Fruit fly (Drosophila melanogaster): Measurements from ENCODE around the gene CG7632.

Gene CG7632

DNA sequence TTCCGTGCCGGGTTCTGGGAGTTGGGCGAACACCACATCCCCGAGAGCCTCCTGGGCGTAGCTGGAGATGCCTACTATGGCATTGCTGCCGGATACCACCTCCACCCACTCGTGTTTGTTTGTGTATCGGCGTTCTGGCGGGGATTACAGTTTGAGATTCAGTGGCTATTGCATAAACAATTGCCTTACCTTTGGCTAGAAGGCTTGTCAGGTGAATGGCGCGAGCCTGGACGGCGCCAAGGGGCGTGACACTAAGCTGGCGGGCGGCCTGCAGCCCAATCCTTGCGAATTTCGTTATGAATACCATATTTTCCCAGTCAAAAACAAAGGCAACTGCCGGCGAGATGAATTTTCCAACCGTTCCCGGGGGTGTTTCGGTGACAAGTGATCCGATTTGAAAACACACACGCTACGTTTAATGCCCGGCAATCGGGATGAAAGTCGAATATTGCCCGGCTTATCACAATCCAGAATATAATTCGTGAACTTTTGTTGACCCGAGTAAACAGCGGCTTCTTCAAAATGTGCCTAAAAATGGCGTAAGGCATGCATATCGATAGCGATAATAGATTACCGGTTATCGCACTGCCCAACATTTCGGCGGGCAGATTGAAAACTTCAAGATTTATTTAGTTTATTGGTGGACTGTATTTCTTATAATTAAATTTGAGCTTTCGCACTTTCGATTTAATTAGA lies 23.4 kb upstream of the CG7632 start, which contains the start of gene ppl (continued):
- TF ChIP-seq Drgx (GFP tag; IDR thresholded peaks at IDR 0.05) (no peak), Rfx (GFP tag; IDR thresholded peaks at IDR 0.05) (no peak), CG6654 (GFP tag; optimal IDR thresholded peaks at IDR 0.05) (peak; percentile 97), Rx (GFP tag; IDR thresholded peaks at IDR 0.05) (no peak), CG15696 (tag; optimal IDR thresholded peaks at IDR 0.05) (peak; percentile 36), sqz (GFP tag; optimal IDR thresholded peaks at IDR 0.05) (no peak), C15 (GFP tag; IDR thresholded peaks at IDR 0.05) (no peak), tll (GFP tag; optimal IDR thresholded peaks at IDR 0.05) (no peak), Nf-YB (GFP tag; optimal IDR thresholded peaks at IDR 0.05) (no peak), tin (GFP tag; optimal IDR thresholded peaks at IDR 0.05) (no peak), CG9609 (GFP tag; optimal IDR thresholded peaks at IDR 0.05) (no peak), CG7963 (GFP tag; IDR thresholded peaks at IDR 0.05; ENCODE audit: partially characterized antibody) (0 out of 3 replicates have a peak, but pooled peaks have one; percentile 30), knrl (GFP tag; IDR thresholded peaks at IDR 0.05; ENCODE audit: partially characterized antibody) (0 out of 3 replicates have a peak, but pooled peaks have one; percentile 21), Neu2 (GFP tag; optimal IDR thresholded peaks at IDR 0.05; ENCODE audit: borderline replicate concordance) (no peak), CG10147 (GFP tag; optimal IDR thresholded peaks at IDR 0.05) (peak; percentile 9), Mes4 (GFP tag; optimal IDR thresholded peaks at IDR 0.05) (no peak), Ravus (GFP tag; IDR thresholded peaks at IDR 0.05) (no peak), CG12219 (GFP tag; optimal IDR thresholded peaks at IDR 0.05) (no peak), sens (GFP tag) (peak; percentile 78), H15 (GFP tag; IDR thresholded peaks at IDR 0.05) (no peak), stc (GFP tag; IDR thresholded peaks at IDR 0.05) (no peak), CG17612 (GFP tag; IDR thresholded peaks at IDR 0.05) (no peak), Scr (GFP tag; IDR thresholded peaks at IDR 0.05; ENCODE audit: partially characterized antibody) (peak; percentile 46; the same call in 1 of the 2 replicates), Elba2 (GFP tag; optimal IDR thresholded peaks at IDR 0.05) (no peak), sd (tag; optimal IDR thresholded peaks at IDR 0.05) (no peak), Hmx (GFP tag; optimal IDR thresholded peaks at IDR 0.05) (no peak), CG33557 (GFP tag; optimal IDR thresholded peaks at IDR 0.05) (no peak), sima (GFP tag; optimal IDR thresholded peaks at IDR 0.05) (no peak), CG13123 (GFP tag; optimal IDR thresholded peaks at IDR 0.05) (no peak), jing (GFP tag; optimal IDR thresholded peaks at IDR 0.05) (no peak), stwl (tag; optimal IDR thresholded peaks at IDR 0.05) (peak; percentile 63), CG15011 (GFP tag; optimal IDR thresholded peaks at IDR 0.05) (no peak), slou (GFP tag; optimal IDR thresholded peaks at IDR 0.05) (no peak), Bgb (GFP tag; IDR thresholded peaks at IDR 0.05; ENCODE audit: partially characterized antibody) (peak; percentile 58), CG2875 (GFP tag; optimal IDR thresholded peaks at IDR 0.05) (no peak), Blimp-1 (GFP tag; optimal IDR thresholded peaks at IDR 0.05) (no peak), inv (GFP tag; IDR thresholded peaks at IDR 0.05; ENCODE audit: partially characterized antibody) (no peak), org-1 (GFP tag; optimal IDR thresholded peaks at IDR 0.05) (no peak), crc (GFP tag; optimal IDR thresholded peaks at IDR 0.05) (no peak), pita (GFP tag; optimal IDR thresholded peaks at IDR 0.05) (no peak), Med (GFP tag) (peak; percentile 60), pnt (GFP tag; optimal IDR thresholded peaks at IDR 0.05) (no peak), Sin3A (optimal IDR thresholded peaks at IDR 0.05) (peak; percentile 28), CG33213 (GFP tag; optimal IDR thresholded peaks at IDR 0.05) (no peak), tio (GFP tag; optimal IDR thresholded peaks at IDR 0.05) (no peak), MTF-1 (GFP tag; optimal IDR thresholded peaks at IDR 0.05; ENCODE audit: borderline replicate concordance) (peak; percentile 17), CG4328 (GFP tag; optimal IDR thresholded peaks at IDR 0.05) (no peak), YL-1 (GFP tag; optimal IDR thresholded peaks at IDR 0.05) (peak; percentile 56), PHDP (tag; optimal IDR thresholded peaks at IDR 0.05) (no peak), CG18619 (GFP tag; optimal IDR thresholded peaks at IDR 0.05) (no peak)
